Fruit fly (Drosophila melanogaster): ENCODE measurements around the gene Trx2.

The Trx2 gene

DNA sequence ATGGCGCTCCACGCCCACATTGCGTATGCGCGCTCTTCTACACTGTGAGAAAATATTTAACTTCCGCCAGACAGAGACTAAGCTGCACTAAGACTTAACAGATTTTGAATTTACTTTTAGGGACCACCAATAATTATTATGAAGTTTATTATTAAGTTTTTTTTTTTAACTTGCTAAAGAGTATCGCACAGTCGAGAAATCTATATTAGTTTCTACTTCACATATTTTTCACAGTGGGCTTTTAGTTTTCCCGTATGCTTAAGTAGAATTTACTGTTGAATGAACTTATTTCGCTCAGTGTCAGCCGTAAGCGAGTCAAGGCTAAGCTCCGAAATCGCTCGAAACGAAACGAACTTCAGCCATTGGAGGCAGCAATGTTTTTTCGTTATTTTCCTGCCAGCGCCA lies 47.6 kb downstream of the Trx2 start (continued):
- TF ChIP-seq eve (GFP tag; optimal IDR thresholded peaks at IDR 0.05) (no peak), wek (GFP tag; optimal IDR thresholded peaks at IDR 0.05) (no peak), CG4328 (GFP tag; optimal IDR thresholded peaks at IDR 0.05) (peak; percentile 51), CG8359 (GFP tag; optimal IDR thresholded peaks at IDR 0.05; ENCODE audit: borderline replicate concordance) (no peak), tap (tag; optimal IDR thresholded peaks at IDR 0.05) (peak; percentile 41), CG9932 (GFP tag; IDR thresholded peaks at IDR 0.05) (peak; percentile 62), Stat92E (GFP tag; optimal IDR thresholded peaks at IDR 0.05) (no peak), pho (GFP tag; optimal IDR thresholded peaks at IDR 0.05) (peak; percentile 79), Drgx (GFP tag; IDR thresholded peaks at IDR 0.05) (0 out of 2 replicates have a peak, but pooled peaks have one; percentile 29), Dbx (GFP tag; IDR thresholded peaks at IDR 0.05) (peak; percentile 84), HLHmδ (GFP tag; optimal IDR thresholded peaks at IDR 0.05) (no peak), CG17612 (GFP tag; IDR thresholded peaks at IDR 0.05) (no peak), CG8478 (optimal IDR thresholded peaks at IDR 0.05) (no peak), cg (GFP tag; optimal IDR thresholded peaks at IDR 0.05) (no peak), fd96Cb (tag; optimal IDR thresholded peaks at IDR 0.05) (peak; percentile 69), Opbp (GFP tag; IDR thresholded peaks at IDR 0.05; ENCODE audit: partially characterized antibody) (no peak), CG12744 (GFP tag; optimal IDR thresholded peaks at IDR 0.05) (peak; percentile 48), scrt (GFP tag; optimal IDR thresholded peaks at IDR 0.05) (peak; percentile 79), CG11696 (GFP tag; IDR thresholded peaks at IDR 0.05) (0 out of 2 replicates have a peak, but pooled peaks have one; percentile 29), sr (GFP tag; IDR thresholded peaks at IDR 0.05) (no peak), CG14441 (GFP tag; IDR thresholded peaks at IDR 0.05) (peak; percentile 69), row (GFP tag; IDR thresholded peaks at IDR 0.05) (peak; percentile 87), CG12071 (GFP tag; optimal IDR thresholded peaks at IDR 0.05) (peak; percentile 54), ken (GFP tag; IDR thresholded peaks at IDR 0.05) (0 out of 3 replicates have a peak, but pooled peaks have one; percentile 33), bcd (GFP tag; optimal IDR thresholded peaks at IDR 0.05) (peak; percentile 80), CG10431 (GFP tag; optimal IDR thresholded peaks at IDR 0.05) (no peak), Side (GFP tag; optimal IDR thresholded peaks at IDR 0.05) (no peak), CG17912 (GFP tag; optimal IDR thresholded peaks at IDR 0.05) (no peak), CG5245 (GFP tag; optimal IDR thresholded peaks at IDR 0.05) (no peak), CG15514 (GFP tag; optimal IDR thresholded peaks at IDR 0.05) (peak; percentile 71), NK7.1 (GFP tag; optimal IDR thresholded peaks at IDR 0.05) (peak; percentile 16), exex (tag; optimal IDR thresholded peaks at IDR 0.05) (peak; percentile 43), grau (tag; optimal IDR thresholded peaks at IDR 0.05) (peak; percentile 79), Atf-2 (GFP tag; optimal IDR thresholded peaks at IDR 0.05) (peak; percentile 10), Eip74EF (GFP tag; optimal IDR thresholded peaks at IDR 0.05) (peak in 1 of 2 experiments; percentile 60), dpn (GFP tag; optimal IDR thresholded peaks at IDR 0.05) (peak; percentile 46 to 62), CG16815 (GFP tag; optimal IDR thresholded peaks at IDR 0.05) (peak; percentile 48), Usf (GFP tag; optimal IDR thresholded peaks at IDR 0.05) (peak; percentile 23), rib (GFP tag; IDR thresholded peaks at IDR 0.05) (no peak), Myb (GFP tag; optimal IDR thresholded peaks at IDR 0.05) (peak; percentile 33), bbx (GFP tag; IDR thresholded peaks at IDR 0.05; ENCODE audit: partially characterized antibody) (no peak), CG14965 (GFP tag; optimal IDR thresholded peaks at IDR 0.05; ENCODE audit: borderline replicate concordance) (no peak), CG7271 (tag; optimal IDR thresholded peaks at IDR 0.05) (no peak), Hmr (GFP tag; optimal IDR thresholded peaks at IDR 0.05) (peak; percentile 92), Deaf1 (tag; optimal IDR thresholded peaks at IDR 0.05) (peak; percentile 63), pros (GFP tag; optimal IDR thresholded peaks at IDR 0.05) (no peak), z (GFP tag; IDR thresholded peaks at IDR 0.05) (no peak), CG6683 (GFP tag; optimal IDR thresholded peaks at IDR 0.05) (peak; percentile 82), zf30C (GFP tag; optimal IDR thresholded peaks at IDR 0.05) (peak; percentile 63), CG6272 (GFP tag; IDR thresholded peaks at IDR 0.05) (peak; percentile 50)
